Worm (Caenorhabditis elegans): ENCODE measurements around the gene F46G11.6.

- TF ChIP-seq W03F9.2 (tag; optimal IDR thresholded peaks at IDR 0.05) (no peak), dao-5 (tag; optimal IDR thresholded peaks at IDR 0.05) (no peak), him-1 (tag; optimal IDR thresholded peaks at IDR 0.05) (no peak)
These were observed 19.7 kb downstream of the F46G11.6 start, which contains the start of gene F13D11.3 for ce11 chrX:5805872-5806472.

Measured in whole organism, L4/young adult.